Fruit fly (Drosophila melanogaster) whole organism, embryonic: ENCODE results near the gene CG32281.

Source experiments
- Atf3 ChIP-seq: fragments of 200-800 bp; sonication (Bioruptor generic); optimal IDR thresholded peaks from 3 replicates; lab custom pipeline; 2016; ENCODE audit warnings: missing biosample characterization, missing genetic modification characterization
- Bgb ChIP-seq: fragments of 200-800 bp; sonication (Bioruptor generic); IDR thresholded peaks from 2 replicates; pipeline ENCODE4 v1.3.6; 2022; ENCODE audit warnings: missing biosample characterization, missing genetic modification characterization; ENCODE audit not compliant: partially characterized antibody
- CG10147 ChIP-seq: fragments of 200-800 bp; sonication (Bioruptor generic); optimal IDR thresholded peaks from 2 replicates; lab custom pipeline; 2019; ENCODE audit warnings: missing biosample characterization, mild to moderate bottlenecking, missing genetic modification characterization, moderate library complexity
- CG10209 ChIP-seq: fragments of 200-800 bp; sonication (Bioruptor generic); optimal IDR thresholded peaks from 3 replicates; lab custom pipeline; 2017; ENCODE audit warnings: missing biosample characterization, mild to moderate bottlenecking, missing genetic modification characterization, missing genetic modification reagents
- CG10267 ChIP-seq: fragments of 200-800 bp; sonication (Bioruptor generic); optimal IDR thresholded peaks from 2 replicates; lab custom pipeline; 2018; ENCODE audit warnings: missing biosample characterization, mild to moderate bottlenecking, missing genetic modification characterization, moderate library complexity
- CG10654 ChIP-seq: fragments of 200-800 bp; sonication (Bioruptor generic); optimal IDR thresholded peaks from 2 replicates; lab custom pipeline; 2016; ENCODE audit warnings: missing biosample characterization, missing genetic modification characterization
- CG12104 ChIP-seq: fragments of 200-800 bp; sonication (Bioruptor generic); optimal IDR thresholded peaks from 3 replicates; lab custom pipeline; 2016; ENCODE audit warnings: missing biosample characterization, missing genetic modification characterization
- CG12744 ChIP-seq: fragments of 200-800 bp; sonication (Bioruptor generic); optimal IDR thresholded peaks from 2 replicates; lab custom pipeline; 2016; ENCODE audit warnings: missing biosample characterization, missing genetic modification characterization
- CG13287 ChIP-seq: fragments of 200-800 bp; sonication (Bioruptor generic); IDR thresholded peaks from 2 replicates; pipeline ENCODE4 v1.3.6; 2022; ENCODE audit warnings: missing biosample characterization, missing genetic modification characterization; ENCODE audit not compliant: partially characterized antibody
- CG13624 ChIP-seq: fragments of 200-800 bp; sonication (Bioruptor generic); optimal IDR thresholded peaks from 2 replicates; lab custom pipeline; 2016; ENCODE audit warnings: missing biosample characterization, missing genetic modification characterization
- CG17359 ChIP-seq: fragments of 200-800 bp; sonication (Bioruptor generic); optimal IDR thresholded peaks from 3 replicates; lab custom pipeline; 2018; ENCODE audit warnings: missing biosample characterization, mild to moderate bottlenecking, missing genetic modification characterization, moderate library complexity
- CG17612 ChIP-seq: fragments of 200-800 bp; sonication (Bioruptor generic); IDR thresholded peaks from 2 replicates; pipeline ENCODE4 v1.3.6; 2022; ENCODE audit warnings: missing biosample characterization, missing genetic modification characterization
- CG18262 ChIP-seq: fragments of 200-800 bp; optimal IDR thresholded peaks from 3 replicates; lab custom pipeline; 2019; ENCODE audit warnings: missing biosample characterization, mild to moderate bottlenecking, missing genetic modification characterization, moderate library complexity
- CG3407 ChIP-seq: fragments of 200-800 bp; sonication (Bioruptor generic); optimal IDR thresholded peaks from 2 replicates; lab custom pipeline; 2018; ENCODE audit warnings: missing biosample characterization, mild to moderate bottlenecking, missing genetic modification characterization
- CG34224 ChIP-seq: fragments of 200-800 bp; sonication (Bioruptor generic); IDR thresholded peaks from 3 replicates; pipeline ENCODE4 v1.3.6; 2022; ENCODE audit warnings: missing biosample characterization, missing genetic modification characterization; ENCODE audit not compliant: partially characterized antibody
- CG34376 ChIP-seq: fragments of 200-800 bp; sonication (Bioruptor generic); optimal IDR thresholded peaks from 2 replicates; lab custom pipeline; 2018; ENCODE audit warnings: missing biosample characterization, mild to moderate bottlenecking, missing genetic modification characterization
- CG4328 ChIP-seq: fragments of 200-800 bp; sonication (Bioruptor generic); optimal IDR thresholded peaks from 3 replicates; lab custom pipeline; 2017; ENCODE audit warnings: missing biosample characterization, missing genetic modification reagents, missing genetic modification characterization
- CG7745 ChIP-seq: fragments of 200-800 bp; sonication (Bioruptor generic); optimal IDR thresholded peaks from 2 replicates; lab custom pipeline; 2018; ENCODE audit warnings: missing biosample characterization, mild to moderate bottlenecking, missing genetic modification characterization, moderate library complexity
- CG7928 ChIP-seq: fragments of 200-800 bp; sonication (Bioruptor generic); optimal IDR thresholded peaks from 2 replicates; lab custom pipeline; 2017; ENCODE audit warnings: missing biosample characterization, mild to moderate bottlenecking, missing genetic modification characterization
- CG8089 ChIP-seq: fragments of 200-800 bp; sonication (Bioruptor generic); optimal IDR thresholded peaks from 3 replicates; lab custom pipeline; 2016; ENCODE audit warnings: missing biosample characterization, missing genetic modification characterization
- CG9876 ChIP-seq: fragments of 200-800 bp; sonication (Bioruptor generic); optimal IDR thresholded peaks from 2 replicates; lab custom pipeline; 2016; ENCODE audit warnings: missing biosample characterization, missing genetic modification characterization
- Dbx ChIP-seq: fragments of 200-800 bp; sonication (Bioruptor generic); IDR thresholded peaks from 3 replicates; pipeline ENCODE4 v1.3.6; 2022; ENCODE audit warnings: missing biosample characterization, missing genetic modification characterization
- Deaf1 ChIP-seq: fragments of 200-800 bp; optimal IDR thresholded peaks from 3 replicates; lab custom pipeline; 2019; ENCODE audit warnings: missing biosample characterization, mild to moderate bottlenecking, missing genetic modification characterization, moderate library complexity
- GATAe ChIP-seq: fragments of 200-800 bp; sonication (Bioruptor generic); conservative IDR thresholded peaks from 2 replicates; pipeline ENCODE4 v1.3.6; 2022; ENCODE audit warnings: missing biosample characterization, missing genetic modification characterization
- Hr39 ChIP-seq: fragments of >200 bp; optimal IDR thresholded peaks from 2 replicates; lab custom pipeline; 2017
- Hr78 ChIP-seq, 2 experiments: fragments of 200-800 bp in 1 of 2; fragments of >200 bp in 1 of 2; sonication (Bioruptor generic) in 1 of 2; optimal IDR thresholded peaks; 2 replicates each; lab custom pipeline; 2017 to 2019; ENCODE audit warnings: missing biosample characterization in 2 of 2, missing genetic modification characterization in 2 of 2, mild to moderate bottlenecking in 1 of 2, moderate library complexity in 1 of 2
- MESR4 ChIP-seq: fragments of 200-800 bp; sonication (Bioruptor generic); optimal IDR thresholded peaks from 2 replicates; lab custom pipeline; 2018; ENCODE audit warnings: missing biosample characterization, mild to moderate bottlenecking, missing genetic modification characterization, moderate library complexity
- Max ChIP-seq: fragments of 200-800 bp; sonication (Bioruptor generic); optimal IDR thresholded peaks from 2 replicates; lab custom pipeline; 2016; ENCODE audit warnings: missing biosample characterization, mild to moderate bottlenecking, missing genetic modification characterization
- Mrtf ChIP-seq: fragments of 200-800 bp; sonication (Bioruptor generic); IDR thresholded peaks from 3 replicates; pipeline ENCODE4 v1.3.6; 2022; ENCODE audit warnings: missing biosample characterization, missing genetic modification characterization
- Nf-YC ChIP-seq: fragments of 200-800 bp; optimal IDR thresholded peaks from 3 replicates; lab custom pipeline; 2019; ENCODE audit warnings: missing biosample characterization, mild to moderate bottlenecking, missing genetic modification characterization, moderate library complexity
- Oaz ChIP-seq: fragments of 200-800 bp; sonication (Bioruptor generic); IDR thresholded peaks from 2 replicates; pipeline ENCODE4 v1.3.6; 2022; ENCODE audit warnings: missing biosample characterization, missing genetic modification characterization
- PHDP ChIP-seq: fragments of 200-800 bp; sonication (Bioruptor generic); optimal IDR thresholded peaks from 3 replicates; lab custom pipeline; 2018; ENCODE audit warnings: missing biosample characterization, mild to moderate bottlenecking, missing genetic modification characterization, moderate library complexity
- Rfx ChIP-seq: fragments of 200-800 bp; sonication (Bioruptor generic); IDR thresholded peaks from 2 replicates; pipeline ENCODE4 v1.3.6; 2022; ENCODE audit warnings: missing biosample characterization, missing genetic modification characterization
- Sox100B ChIP-seq: fragments of 200-800 bp; sonication (Bioruptor generic); optimal IDR thresholded peaks from 3 replicates; lab custom pipeline; 2018; ENCODE audit warnings: missing biosample characterization, mild to moderate bottlenecking, missing genetic modification characterization
- Tbp ChIP-seq: fragments of >200 bp; optimal IDR thresholded peaks from 2 replicates; lab custom pipeline; 2018; ENCODE audit warnings: missing biosample characterization, missing genetic modification characterization
- al ChIP-seq: fragments of 200-800 bp; sonication (Bioruptor generic); IDR thresholded peaks from 2 replicates; pipeline ENCODE4 v1.3.6; 2022; ENCODE audit warnings: missing biosample characterization, missing genetic modification characterization
- ase ChIP-seq: fragments of 200-800 bp; sonication (Bioruptor generic); IDR thresholded peaks from 3 replicates; pipeline ENCODE4 v1.3.6; 2022; ENCODE audit warnings: missing biosample characterization, missing genetic modification characterization
- caup ChIP-seq: fragments of 200-800 bp; sonication (Bioruptor generic); optimal IDR thresholded peaks from 3 replicates; lab custom pipeline; 2017; ENCODE audit warnings: missing biosample characterization, mild to moderate bottlenecking, missing genetic modification characterization, moderate library complexity; ENCODE audit not compliant: severe bottlenecking
- crp ChIP-seq, 2 experiments: fragments of 200-800 bp; sonication (Bioruptor generic); optimal IDR thresholded peaks; 2 replicates in 1 of 2; 3 replicates in 1 of 2; lab custom pipeline; 2017; ENCODE audit warnings: missing biosample characterization in 2 of 2, missing genetic modification characterization in 2 of 2, mild to moderate bottlenecking in 1 of 2, moderate library complexity in 1 of 2
- dimm ChIP-seq: fragments of 200-800 bp; sonication (Bioruptor generic); IDR thresholded peaks from 2 replicates; pipeline ENCODE4 v1.3.6; 2022; ENCODE audit warnings: missing biosample characterization, missing genetic modification characterization
- exex ChIP-seq: fragments of 200-800 bp; sonication (Bioruptor generic); optimal IDR thresholded peaks from 4 replicates; lab custom pipeline; 2018; ENCODE audit warnings: missing biosample characterization, mild to moderate bottlenecking, missing genetic modification characterization, moderate library complexity
- fd102C ChIP-seq: fragments of 200-800 bp; sonication (Bioruptor generic); optimal IDR thresholded peaks from 2 replicates; lab custom pipeline; 2018; ENCODE audit warnings: missing biosample characterization, mild to moderate bottlenecking, missing genetic modification characterization, moderate library complexity
- grn ChIP-seq: fragments of 200-800 bp; sonication (Bioruptor generic); optimal IDR thresholded peaks from 3 replicates; lab custom pipeline; 2017; ENCODE audit warnings: missing biosample characterization, missing genetic modification characterization
- ind ChIP-seq: fragments of 200-800 bp; sonication (Bioruptor generic); optimal IDR thresholded peaks from 3 replicates; lab custom pipeline; 2016; ENCODE audit warnings: missing biosample characterization, missing genetic modification characterization
- jing ChIP-seq: fragments of 200-800 bp; sonication (Bioruptor generic); optimal IDR thresholded peaks from 2 replicates; lab custom pipeline; 2018; ENCODE audit warnings: missing biosample characterization, mild to moderate bottlenecking, missing genetic modification characterization
- knrl ChIP-seq: fragments of 200-800 bp; sonication (Bioruptor generic); IDR thresholded peaks from 3 replicates; pipeline ENCODE4 v1.3.6; 2022; ENCODE audit warnings: missing biosample characterization, missing genetic modification characterization; ENCODE audit not compliant: partially characterized antibody
- lmd ChIP-seq: fragments of 200-800 bp; sonication (Bioruptor generic); IDR thresholded peaks from 2 replicates; pipeline ENCODE4 v1.3.6; 2022; ENCODE audit warnings: missing biosample characterization, missing genetic modification characterization
- wdn ChIP-seq: fragments of 200-800 bp; sonication (Bioruptor generic); IDR thresholded peaks from 2 replicates; pipeline ENCODE4 v1.3.6; 2022; ENCODE audit warnings: missing biosample characterization, missing genetic modification characterization
- z ChIP-seq: fragments of 200-800 bp; sonication (Bioruptor generic); IDR thresholded peaks from 3 replicates; pipeline ENCODE4 v1.3.6; 2022; ENCODE audit warnings: missing biosample characterization, missing genetic modification characterization
- zen ChIP-seq: fragments of 200-800 bp; sonication (Bioruptor generic); optimal IDR thresholded peaks from 3 replicates; lab custom pipeline; 2018; ENCODE audit warnings: missing biosample characterization, mild to moderate bottlenecking, missing genetic modification characterization, moderate library complexity

CG32281 gene

DNA sequence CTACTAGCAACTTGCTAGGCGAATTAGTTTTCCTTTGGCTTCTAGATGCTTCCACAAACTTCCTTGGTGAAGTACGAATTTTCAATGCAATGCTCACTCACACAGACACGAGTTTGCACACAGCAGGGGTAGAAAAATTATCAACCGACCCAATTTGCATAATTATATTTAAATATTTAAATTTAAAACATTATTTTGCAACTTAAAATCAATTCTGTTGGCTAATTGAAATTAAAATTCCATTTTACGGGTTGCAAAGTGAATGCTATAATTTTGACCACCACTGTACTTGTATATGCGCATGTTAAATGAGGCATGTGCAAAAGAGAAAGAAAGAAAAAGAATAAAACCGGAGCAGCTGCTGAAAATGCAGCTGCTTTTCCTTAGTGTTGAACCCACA lies 24.9 kb downstream of the CG32281 start (continued):
- peak; percentile 43; the same call in 1 of the 2 replicates for TF ChIP-seq GATAe
- 0 out of 3 replicates have a peak, but pooled peaks have one; percentile 32 for TF ChIP-seq z (GFP tag; lab: Robert Waterston, UW)
- TF ChIP-seq CG12744: peak; percentile 3
- TF ChIP-seq CG10654 (GFP tag; lab: Kevin White, UChicago): peak; percentile 87
- TF ChIP-seq CG10267 (tag; lab: Kevin White, UChicago): peak; percentile 89
- peak; percentile 88 for TF ChIP-seq ase
- TF ChIP-seq al (GFP tag; lab: Robert Waterston, UW): peak; percentile 80
- TF ChIP-seq fd102C (GFP tag; lab: Kevin White, UChicago): peak; percentile 85
- TF ChIP-seq CG7928 (GFP tag; lab: Kevin White, UChicago): peak; percentile 50
- TF ChIP-seq wdn: peak; percentile 73
- TF ChIP-seq jing (GFP tag; lab: Kevin White, UChicago): peak; percentile 82
- TF ChIP-seq zen (tag; lab: Kevin White, UChicago): peak; percentile 97
- no peak for TF ChIP-seq Tbp
- peak; percentile 58 for TF ChIP-seq exex
- TF ChIP-seq CG17359 (tag; lab: Kevin White, UChicago): peak; percentile 98
- peak; percentile 86 for TF ChIP-seq Max
- no peak for TF ChIP-seq CG9876 (GFP tag; lab: Kevin White, UChicago)
- TF ChIP-seq Bgb (GFP tag; lab: Robert Waterston, UW): no peak
- peak; percentile 40 for TF ChIP-seq MESR4 (GFP tag; lab: Kevin White, UChicago)
- peak; percentile 95 for TF ChIP-seq CG18262
- TF ChIP-seq lmd: peak; percentile 94
- peak; percentile 23 for TF ChIP-seq CG13624 (GFP tag; lab: Kevin White, UChicago)
- peak; percentile 28 for TF ChIP-seq CG34376
- TF ChIP-seq Rfx (GFP tag; lab: Robert Waterston, UW): peak; percentile 92
- TF ChIP-seq crp (GFP tag; optimal IDR thresholded peaks at IDR 0.05; lab: Kevin White, UChicago): peak in 1 of 2 experiments; percentile 53
- TF ChIP-seq grn: peak; percentile 20
- no peak for TF ChIP-seq CG8089 (GFP tag; lab: Kevin White, UChicago)
- TF ChIP-seq CG3407 (GFP tag; lab: Kevin White, UChicago): peak; percentile 80
- TF ChIP-seq CG13287: no peak
- peak; percentile 87 for TF ChIP-seq dimm (GFP tag; lab: Robert Waterston, UW)
- TF ChIP-seq knrl (GFP tag; lab: Robert Waterston, UW): 0 out of 3 replicates have a peak, but pooled peaks have one; percentile 12
- no peak for TF ChIP-seq CG34224 (GFP tag; lab: Robert Waterston, UW)
- TF ChIP-seq Dbx: peak; percentile 92
- TF ChIP-seq PHDP (tag; lab: Kevin White, UChicago): peak; percentile 95
- TF ChIP-seq Atf3 (GFP tag; lab: Kevin White, UChicago): peak; percentile 4
- TF ChIP-seq Deaf1 (tag; lab: Kevin White, UChicago): peak; percentile 74
- TF ChIP-seq Hr78 (GFP tag; optimal IDR thresholded peaks at IDR 0.05; lab: Kevin White, UChicago): peak in 1 of 2 experiments; percentile 70
- peak; percentile 86 for TF ChIP-seq Mrtf (GFP tag; lab: Robert Waterston, UW)
- peak; percentile 93 for TF ChIP-seq Sox100B (GFP tag; lab: Kevin White, UChicago)
- TF ChIP-seq CG12104 (GFP tag; lab: Kevin White, UChicago): peak; percentile 89
- no peak for TF ChIP-seq Hr39
- peak; percentile 56 for TF ChIP-seq CG7745 (tag; lab: Kevin White, UChicago)
- peak; percentile 80 for TF ChIP-seq Nf-YC (tag; lab: Kevin White, UChicago)
- peak; percentile 92 for TF ChIP-seq CG10209 (GFP tag; lab: Kevin White, UChicago)
- peak; percentile 94 for TF ChIP-seq caup (GFP tag; lab: Kevin White, UChicago)
- TF ChIP-seq CG4328 (GFP tag; lab: Kevin White, UChicago): peak; percentile 47
- peak; percentile 70 for TF ChIP-seq CG17612 (GFP tag; lab: Robert Waterston, UW)
- TF ChIP-seq CG10147 (GFP tag; lab: Kevin White, UChicago): peak; percentile 93
- peak; percentile 86 for TF ChIP-seq Oaz (GFP tag; lab: Robert Waterston, UW)
- TF ChIP-seq ind (GFP tag; lab: Kevin White, UChicago): peak; percentile 88
